Worm (Caenorhabditis elegans) whole organism, L4 larva: Measurements from ENCODE around the gene ceh-86.

Source experiments
- R02D3.7 ChIP-seq: fragments of 150-350 bp; sonication (generic microtip); optimal IDR thresholded peaks from 3 replicates; lab custom pipeline; 2014; ENCODE audit warnings: missing biosample characterization, missing genetic modification characterization
- aly-2 ChIP-seq: sonication (generic microtip); optimal IDR thresholded peaks from 2 replicates; lab custom pipeline; 2018; ENCODE audit warnings: missing biosample characterization, missing genetic modification characterization
- ama-1 ChIP-seq: fragments of 150-350 bp; optimal IDR thresholded peaks from 2 replicates; lab custom pipeline; 2014; ENCODE audit warnings: inconsistent platforms, mixed read lengths
- ceh-82 ChIP-seq: sonication (generic microtip); optimal IDR thresholded peaks from 2 replicates; lab custom pipeline; 2017; ENCODE audit warnings: missing biosample characterization, missing genetic modification characterization
- daf-12 ChIP-seq: fragments of 150-350 bp; optimal IDR thresholded peaks from 2 replicates; lab custom pipeline; 2014; ENCODE audit warnings: missing biosample characterization, missing genetic modification reagents, missing genetic modification characterization
- lin-1 ChIP-seq: fragments of 200-800 bp; sonication (Bioruptor generic); IDR thresholded peaks from 2 replicates; pipeline ENCODE4 v1.3.6; 2022; ENCODE audit warnings: missing genetic modification reagents, missing genetic modification characterization, missing compliant biosample characterization
- nhr-237 ChIP-seq: sonication (generic microtip); optimal IDR thresholded peaks from 2 replicates; lab custom pipeline; 2017; ENCODE audit warnings: missing biosample characterization, missing genetic modification characterization
- nhr-76 ChIP-seq: fragments of 150-350 bp; optimal IDR thresholded peaks from 2 replicates; lab custom pipeline; 2014; ENCODE audit warnings: missing biosample characterization, missing genetic modification characterization
- nhr-77 ChIP-seq: fragments of 150-350 bp; optimal IDR thresholded peaks from 2 replicates; lab custom pipeline; 2014; ENCODE audit warnings: missing biosample characterization, missing genetic modification characterization
- tra-1 ChIP-seq: fragments of 200-800 bp; sonication (Bioruptor generic); IDR thresholded peaks from 2 replicates; pipeline ENCODE4 v1.3.6; 2022; ENCODE audit warnings: missing genetic modification reagents, missing genetic modification characterization, missing compliant biosample characterization
- ztf-11 ChIP-seq: fragments of 150-350 bp; optimal IDR thresholded peaks from 2 replicates; lab custom pipeline; 2014; ENCODE audit warnings: missing biosample characterization, missing genetic modification characterization

ce11 chrII:2442243-2442642 is 10.4 kb upstream of the ceh-86 start:
- TF ChIP-seq ama-1 (lab: Kevin White, UChicago) (no peak), ztf-11 (tag; lab: Kevin White, UChicago) (no peak), tra-1 (GFP tag; lab: Robert Waterston, UW) (no peak), aly-2 (tag; lab: Kevin White, UChicago) (no peak), ceh-82 (tag; lab: Kevin White, UChicago) (no peak), daf-12 (tag; lab: Kevin White, UChicago) (no peak), nhr-76 (tag; lab: Kevin White, UChicago) (no peak), nhr-237 (tag; lab: Kevin White, UChicago) (no peak), nhr-77 (tag; lab: Kevin White, UChicago) (no peak), R02D3.7 (tag; lab: Kevin White, UChicago) (no peak), lin-1 (no peak)
